Worm (Caenorhabditis elegans): ENCODE measurements around the gene hut-1.

The hut-1 gene

ce11 chrIII:12697591-12697990 lies 13.8 kb upstream of the hut-1 start:
- TF ChIP-seq eor-1 (tag; optimal IDR thresholded peaks at IDR 0.05) (no peak), pha-4 (tag; optimal IDR thresholded peaks at IDR 0.05) (no peak), nhr-67 (tag; optimal IDR thresholded peaks at IDR 0.05) (no peak), nfya-1 (tag; optimal IDR thresholded peaks at IDR 0.05; ENCODE audit: insufficient read depth) (peak; percentile 59), nhr-77 (tag; optimal IDR thresholded peaks at IDR 0.05) (no peak)

- no peak for TF ChIP-seq nhr-43 (tag; optimal IDR thresholded peaks at IDR 0.05; ENCODE audit: poor library complexity, severe bottlenecking)
- no peak for TF ChIP-seq fkh-10 (GFP tag; optimal IDR thresholded peaks at IDR 0.05)
- TF ChIP-seq ceh-28 (tag; optimal IDR thresholded peaks at IDR 0.05) = no peak
- no peak for TF ChIP-seq ztf-4 (tag; optimal IDR thresholded peaks at IDR 0.05)
- no peak for TF ChIP-seq nhr-12 (tag; optimal IDR thresholded peaks at IDR 0.05)
- TF ChIP-seq fkh-2 (tag; optimal IDR thresholded peaks at IDR 0.05) = no peak
- TF ChIP-seq egl-27 (tag; optimal IDR thresholded peaks at IDR 0.05) = no peak
- TF ChIP-seq mml-1 (tag; optimal IDR thresholded peaks at IDR 0.05) = no peak
- no peak for TF ChIP-seq nhr-25 (tag; optimal IDR thresholded peaks at IDR 0.05)
- no peak for TF ChIP-seq ceh-16 (tag; optimal IDR thresholded peaks at IDR 0.05)
- no peak for TF ChIP-seq nhr-28 (tag; optimal IDR thresholded peaks at IDR 0.05)
- TF ChIP-seq skn-1 (tag; optimal IDR thresholded peaks at IDR 0.05) = no peak
- no peak for TF ChIP-seq zag-1 (tag; optimal IDR thresholded peaks at IDR 0.05)
- no peak for TF ChIP-seq R02D3.7 (tag; optimal IDR thresholded peaks at IDR 0.05)
- no peak for TF ChIP-seq lin-39 (tag; optimal IDR thresholded peaks at IDR 0.05)
- no peak for TF ChIP-seq aly-2 (tag; optimal IDR thresholded peaks at IDR 0.05)
- TF ChIP-seq pqm-1 (tag; optimal IDR thresholded peaks at IDR 0.05) = no peak
These were observed 12.2 kb upstream of the hut-1 start, which contains the start of gene sas-1 for ce11 chrIII:12699194-12699593. TSS of gene sas-1 (plus strand) at chrIII:12699494.

ce11 chrIII:12702375-12702774 lies 9.0 kb upstream of the hut-1 start:
- TF ChIP-seq nfya-1 (tag; optimal IDR thresholded peaks at IDR 0.05; ENCODE audit: insufficient read depth) (peak; percentile 82), elt-1 (tag; optimal IDR thresholded peaks at IDR 0.05) (no peak), hmg-11 (tag; optimal IDR thresholded peaks at IDR 0.05) (no peak), elt-3 (tag; optimal IDR thresholded peaks at IDR 0.05) (no peak)

- TF ChIP-seq ZK546.5 (tag; optimal IDR thresholded peaks at IDR 0.05) (no peak), nfya-1 (tag; optimal IDR thresholded peaks at IDR 0.05; ENCODE audit: insufficient read depth) (peak; percentile 77)
These were observed 8.1 kb upstream of the hut-1 start for ce11 chrIII:12703237-12703636.

- TF ChIP-seq ztf-11 (tag; optimal IDR thresholded peaks at IDR 0.05) = no peak
- TF ChIP-seq elt-2 (tag; optimal IDR thresholded peaks at IDR 0.05) = no peak
- no peak for TF ChIP-seq egl-5 (tag; optimal IDR thresholded peaks at IDR 0.05)
- TF ChIP-seq nhr-77 (tag; optimal IDR thresholded peaks at IDR 0.05) = no peak
- TF ChIP-seq unc-62 (GFP tag; optimal IDR thresholded peaks at IDR 0.05) = no peak
These were observed 322 bp downstream of the hut-1 start for ce11 chrIII:12711682-12712081.

ce11 chrIII:12713862-12714261 lies 2.5 kb downstream of the hut-1 start:
- peak; percentile 66 for TF ChIP-seq hmg-11 (tag; optimal IDR thresholded peaks at IDR 0.05)
- TF ChIP-seq ceh-9 (tag; optimal IDR thresholded peaks at IDR 0.05) = no peak
- TF ChIP-seq lin-39 (tag; optimal IDR thresholded peaks at IDR 0.05) = peak; percentile 67
- TF ChIP-seq snpc-4 (tag; optimal IDR thresholded peaks at IDR 0.05) = peak; percentile 8
- peak; percentile 4 for TF ChIP-seq elt-2 (tag; optimal IDR thresholded peaks at IDR 0.05)
- peak; percentile 83 for TF ChIP-seq ama-1 (optimal IDR thresholded peaks at IDR 0.05)
- TF ChIP-seq nfya-1 (tag; optimal IDR thresholded peaks at IDR 0.05; ENCODE audit: insufficient read depth) = peak; percentile 59
- peak; percentile 8 for TF ChIP-seq pha-4 (tag; optimal IDR thresholded peaks at IDR 0.05)
- no peak for TF ChIP-seq pqm-1 (tag; optimal IDR thresholded peaks at IDR 0.05)

Data from whole organism, L3 larva.